Worm (Caenorhabditis elegans) whole organism, L1 larva: Measurements from ENCODE around the gene eng-1.

Experiments
- C04F5.9 ChIP-seq: sonication (generic microtip); optimal IDR thresholded peaks from 2 replicates; lab custom pipeline; 2016; ENCODE audit warnings: missing genetic modification characterization, missing compliant biosample characterization
- C16A3.4 ChIP-seq: fragments of 150-350 bp; optimal IDR thresholded peaks from 2 replicates; lab custom pipeline; 2014; ENCODE audit warnings: missing biosample characterization, missing genetic modification characterization
- F16B12.6 ChIP-seq: fragments of 150-350 bp; optimal IDR thresholded peaks from 2 replicates; lab custom pipeline; 2014; ENCODE audit warnings: missing biosample characterization, missing genetic modification characterization
- Y116A8C.19 ChIP-seq: sonication (generic microtip); optimal IDR thresholded peaks from 2 replicates; lab custom pipeline; 2016; ENCODE audit warnings: missing compliant biosample characterization, missing genetic modification characterization, borderline replicate concordance
- ama-1 ChIP-seq: fragments of 150-350 bp; optimal IDR thresholded peaks from 2 replicates; lab custom pipeline; 2014
- blmp-1 ChIP-seq: fragments of 150-350 bp; optimal IDR thresholded peaks from 2 replicates; lab custom pipeline; 2014; ENCODE audit warnings: missing biosample characterization, missing genetic modification characterization
- ceh-82 ChIP-seq, 3 experiments: fragments of 150-350 bp in 1 of 3; sonication (generic microtip) in 2 of 3; optimal IDR thresholded peaks; 2 replicates each; lab custom pipeline; 2014 to 2017; ENCODE audit warnings: missing biosample characterization in 3 of 3, missing genetic modification characterization in 3 of 3
- ces-1 ChIP-seq: fragments of 150-350 bp; optimal IDR thresholded peaks from 2 replicates; lab custom pipeline; 2014; ENCODE audit warnings: missing biosample characterization, missing genetic modification reagents, missing genetic modification characterization
- efl-1 ChIP-seq, 4 experiments: fragments of 150-350 bp; optimal IDR thresholded peaks in 3 of 4; peaks in 1 of 4; 1 replicate in 1 of 4; 2 replicates in 3 of 4; lab custom pipeline; 2014; ENCODE audit warnings: missing biosample characterization in 2 of 4, missing genetic modification characterization in 2 of 4, missing genetic modification reagents in 2 of 4
- egl-27 ChIP-seq, 2 experiments: fragments of 150-350 bp in 1 of 2; sonication (generic microtip); optimal IDR thresholded peaks; 3 replicates each; lab custom pipeline; 2017 to 2018; ENCODE audit warnings: missing biosample characterization in 2 of 2, missing genetic modification characterization in 2 of 2, missing genetic modification reagents in 2 of 2
- elt-3 ChIP-seq, 6 experiments: fragments of 150-350 bp in 1 of 6; sonication (generic microtip); optimal IDR thresholded peaks; 2 replicates each; lab custom pipeline; 2017 to 2018; ENCODE audit warnings: missing biosample characterization in 6 of 6, missing genetic modification characterization in 6 of 6, inconsistent platforms in 1 of 6
- ets-5 ChIP-seq: fragments of 200-800 bp; sonication (Bioruptor generic); IDR thresholded peaks from 2 replicates; pipeline ENCODE4 v1.3.6; 2022; ENCODE audit warnings: missing genetic modification characterization, missing compliant biosample characterization
- grh-1 ChIP-seq: fragments of 200-800 bp; sonication (Bioruptor generic); IDR thresholded peaks from 2 replicates; pipeline ENCODE4 v1.3.6; 2022; ENCODE audit warnings: missing genetic modification reagents, missing genetic modification characterization, missing compliant biosample characterization
- jun-1 ChIP-seq: fragments of 150-350 bp; optimal IDR thresholded peaks from 2 replicates; lab custom pipeline; 2014; ENCODE audit warnings: missing biosample characterization, missing genetic modification reagents, missing genetic modification characterization
- lin-14 ChIP-seq: fragments of 200-800 bp; sonication (Bioruptor generic); optimal IDR thresholded peaks from 2 replicates; lab custom pipeline; 2018; ENCODE audit warnings: mild to moderate bottlenecking, missing genetic modification characterization, moderate library complexity, missing compliant biosample characterization
- lin-35 ChIP-seq, 2 experiments: fragments of 150-350 bp; optimal IDR thresholded peaks; 2 replicates each; lab custom pipeline; 2014; ENCODE audit warnings: missing biosample characterization in 2 of 2, missing genetic modification characterization in 2 of 2, missing genetic modification reagents in 2 of 2
- lir-3 ChIP-seq: sonication (generic microtip); optimal IDR thresholded peaks from 2 replicates; lab custom pipeline; 2016; ENCODE audit warnings: mild to moderate bottlenecking, missing genetic modification characterization, moderate library complexity, missing compliant biosample characterization; ENCODE audit not compliant: poor library complexity
- lsy-2 ChIP-seq, 2 experiments: fragments of 150-350 bp; optimal IDR thresholded peaks; 2 replicates each; lab custom pipeline; 2014; ENCODE audit warnings: missing biosample characterization in 2 of 2, missing genetic modification characterization in 2 of 2
- mab-9 ChIP-seq: fragments of 200-800 bp; sonication (Bioruptor generic); IDR thresholded peaks from 2 replicates; pipeline ENCODE4 v1.3.6; 2022; ENCODE audit warnings: missing genetic modification reagents, missing genetic modification characterization, missing compliant biosample characterization
- mep-1 ChIP-seq: fragments of 150-350 bp; optimal IDR thresholded peaks from 2 replicates; lab custom pipeline; 2014; ENCODE audit warnings: missing biosample characterization, missing genetic modification characterization
- nhr-12 ChIP-seq: sonication (generic microtip); optimal IDR thresholded peaks from 2 replicates; lab custom pipeline; 2017; ENCODE audit warnings: missing biosample characterization, missing genetic modification characterization
- nhr-20 ChIP-seq: sonication (generic microtip); optimal IDR thresholded peaks from 2 replicates; lab custom pipeline; 2016; ENCODE audit warnings: mild to moderate bottlenecking, missing genetic modification characterization, missing compliant biosample characterization
- nhr-71 ChIP-seq: sonication (generic microtip); optimal IDR thresholded peaks from 2 replicates; lab custom pipeline; 2016; ENCODE audit warnings: mild to moderate bottlenecking, missing genetic modification characterization, moderate library complexity, missing compliant biosample characterization
- nhr-76 ChIP-seq: sonication (generic microtip); optimal IDR thresholded peaks from 2 replicates; lab custom pipeline; 2017; ENCODE audit warnings: missing biosample characterization, missing genetic modification characterization
- nhr-85 ChIP-seq: sonication (generic microtip); peaks from one replicate; lab custom pipeline; 2016; ENCODE audit warnings: missing genetic modification characterization, inconsistent platforms, missing compliant biosample characterization
- rnt-1 ChIP-seq: sonication (generic microtip); optimal IDR thresholded peaks from 2 replicates; lab custom pipeline; 2016; ENCODE audit warnings: mild to moderate bottlenecking, missing genetic modification characterization, moderate library complexity, missing compliant biosample characterization
- skn-1 ChIP-seq: fragments of 150-350 bp; optimal IDR thresholded peaks from 2 replicates; lab custom pipeline; 2014; ENCODE audit warnings: missing biosample characterization, missing genetic modification characterization
- snpc-4 ChIP-seq: fragments of 150-350 bp; optimal IDR thresholded peaks from 2 replicates; lab custom pipeline; 2014; ENCODE audit warnings: missing biosample characterization, missing genetic modification characterization
- snu-23 ChIP-seq: sonication (generic microtip); optimal IDR thresholded peaks from 2 replicates; lab custom pipeline; 2016; ENCODE audit warnings: missing genetic modification characterization, missing compliant biosample characterization
- tlp-1 ChIP-seq: fragments of 150-350 bp; optimal IDR thresholded peaks from 2 replicates; lab custom pipeline; 2014; ENCODE audit warnings: missing biosample characterization, missing genetic modification characterization
- unc-130 ChIP-seq: fragments of 150-350 bp; optimal IDR thresholded peaks from 2 replicates; lab custom pipeline; 2017; ENCODE audit warnings: missing biosample characterization, missing genetic modification characterization, inconsistent platforms
- unc-30 ChIP-seq: sonication (generic microtip); optimal IDR thresholded peaks from 2 replicates; lab custom pipeline; 2017; ENCODE audit warnings: missing biosample characterization, missing genetic modification characterization
- xbp-1 ChIP-seq: sonication (generic microtip); optimal IDR thresholded peaks from 2 replicates; lab custom pipeline; 2016; ENCODE audit warnings: missing genetic modification characterization, missing compliant biosample characterization

Gene eng-1

DNA sequence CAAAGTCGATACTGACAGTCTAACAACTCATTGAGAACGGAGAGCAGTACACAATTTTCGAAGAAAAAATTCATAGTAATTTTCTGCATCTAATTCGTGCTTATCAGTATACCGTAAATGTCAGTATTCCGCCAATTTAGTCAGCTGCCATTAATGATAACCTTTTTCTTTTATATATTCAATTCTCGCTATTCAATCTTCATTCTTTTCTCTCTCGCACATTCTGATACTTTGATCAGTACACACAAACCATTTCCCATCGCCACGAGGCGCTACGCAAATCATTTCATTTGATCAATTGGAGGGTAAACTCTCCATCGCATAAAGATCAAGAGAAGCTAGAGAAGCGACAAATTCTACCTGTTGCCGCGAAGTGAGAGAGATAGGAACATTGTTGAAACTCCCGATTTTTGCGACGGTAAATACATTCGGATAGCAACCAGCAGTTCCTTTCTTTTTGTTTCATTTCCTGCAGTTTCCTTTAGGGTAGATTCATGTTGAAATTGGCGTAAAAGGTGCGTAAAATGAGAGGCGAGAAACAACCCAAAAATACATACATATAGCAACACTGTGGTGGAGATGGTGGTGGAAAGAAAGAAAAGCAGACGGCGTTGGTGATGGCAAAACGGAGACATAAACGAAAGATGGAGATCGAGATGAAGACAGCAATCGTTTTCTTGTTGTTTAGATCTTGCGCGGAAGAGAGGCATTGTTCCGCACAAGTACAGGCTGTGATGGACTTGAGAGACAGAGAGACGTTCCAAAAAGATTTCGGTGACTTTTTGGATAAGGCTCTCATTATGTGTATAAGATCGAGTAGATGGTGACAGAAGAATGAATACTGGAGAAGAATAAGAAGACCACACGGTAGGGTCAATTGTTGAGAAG is 29.9 kb downstream of the eng-1 start (continued):
- no peak for TF ChIP-seq Y116A8C.19 (tag; lab: Kevin White, UChicago)

DNA sequence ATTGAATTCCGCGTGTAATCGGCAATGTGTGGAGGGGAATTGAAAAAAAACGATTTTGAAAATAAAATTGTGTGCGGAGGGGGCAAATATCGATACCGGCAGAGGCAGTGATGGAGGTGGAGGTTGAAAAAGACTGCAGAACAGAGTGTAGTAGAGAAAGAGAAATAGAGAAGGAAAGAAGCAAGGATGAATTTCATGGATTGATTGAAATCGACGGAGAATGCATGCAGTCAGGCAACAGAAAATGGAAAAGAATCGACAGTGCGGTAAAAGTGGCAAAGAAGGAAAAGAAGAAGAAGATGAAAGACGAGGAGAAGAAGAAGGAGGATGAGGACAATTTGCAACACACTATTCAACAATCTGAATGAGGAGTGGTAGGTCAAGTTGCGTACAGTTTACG is 31.5 kb downstream of the eng-1 start, which contains the start of gene W04D12.1:
Gene W04D12.1 (plus strand): TSS at position 111 of the 400 bp plus-strand sequence.
- peak; percentile 29 for TF ChIP-seq skn-1
- TF ChIP-seq xbp-1 (tag; lab: Kevin White, UChicago), result no peak
- TF ChIP-seq mep-1 (tag; lab: Kevin White, UChicago), result peak; percentile 56
- TF ChIP-seq C16A3.4 (tag; lab: Kevin White, UChicago), result no peak
- no peak for TF ChIP-seq mab-9 (GFP tag; lab: Robert Waterston, UW)
- TF ChIP-seq blmp-1 (tag; lab: Kevin White, UChicago), result peak; percentile 94
- TF ChIP-seq ama-1 (lab: Kevin White, UChicago), result no peak
- TF ChIP-seq snu-23, result peak; percentile 20
- TF ChIP-seq tlp-1 (tag; lab: Kevin White, UChicago), result no peak
- TF ChIP-seq egl-27 (tag; optimal IDR thresholded peaks at IDR 0.05; lab: Kevin White, UChicago), result no peak
- peak; percentile 15 for TF ChIP-seq rnt-1 (tag; lab: Kevin White, UChicago)
- no peak for TF ChIP-seq C04F5.9 (tag; lab: Kevin White, UChicago)
- no peak for TF ChIP-seq unc-30 (tag; lab: Kevin White, UChicago)
- TF ChIP-seq nhr-71 (tag; lab: Kevin White, UChicago), result peak; percentile 12
- TF ChIP-seq ces-1, result no peak
- TF ChIP-seq nhr-20 (tag; lab: Kevin White, UChicago), result peak; percentile 33
- no peak for TF ChIP-seq elt-3 (tag; optimal IDR thresholded peaks at IDR 0.05; lab: Kevin White, UChicago)
- TF ChIP-seq jun-1 (tag; lab: Kevin White, UChicago), result no peak
- TF ChIP-seq lin-35 (GFP tag; optimal IDR thresholded peaks at IDR 0.05; lab: Kevin White, UChicago), result peak in 1 of 2 experiments; percentile 35
- no peak for TF ChIP-seq lir-3 (tag; lab: Kevin White, UChicago)
- TF ChIP-seq nhr-85 (tag; lab: Kevin White, UChicago), result peak; percentile 72
- TF ChIP-seq unc-130 (tag; lab: Kevin White, UChicago), result peak; percentile 6
- peak in 1 of 2 experiments; percentile 24 for TF ChIP-seq lsy-2 (tag; optimal IDR thresholded peaks at IDR 0.05; lab: Kevin White, UChicago)
- TF ChIP-seq lin-14 (GFP tag; lab: Kevin White, UChicago), result peak; percentile 21
- peak in 1 of 2 experiments; percentile 11 for TF ChIP-seq efl-1 (optimal IDR thresholded peaks at IDR 0.05; lab: Kevin White, UChicago)
- no peak for TF ChIP-seq efl-1 (GFP tag; optimal IDR thresholded peaks at IDR 0.05 in 1 of 2; lab: Kevin White, UChicago)
- no peak for TF ChIP-seq nhr-12 (tag; lab: Kevin White, UChicago)

DNA sequence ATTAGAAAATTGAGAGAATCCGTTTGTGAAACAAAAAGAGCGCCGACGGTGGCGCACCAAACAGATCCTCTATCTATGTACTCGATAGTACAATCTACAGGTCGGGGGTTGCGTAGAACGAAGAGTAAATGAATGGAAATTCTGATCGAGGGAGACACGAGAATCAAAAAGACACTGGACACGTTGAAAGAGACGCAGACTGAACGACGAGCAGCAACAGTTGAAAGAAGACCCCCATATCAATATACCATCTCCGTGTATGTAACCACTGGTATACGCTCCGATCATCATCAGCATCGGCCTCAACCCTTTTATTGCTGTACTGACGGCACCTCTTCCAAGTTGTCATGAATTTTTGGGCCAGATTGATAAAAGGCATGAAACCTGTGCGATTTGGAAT is 32.0 kb downstream of the eng-1 start:
- peak; percentile 38 for TF ChIP-seq ama-1 (lab: Kevin White, UChicago)
- peak; percentile 55 for TF ChIP-seq lin-14 (GFP tag; lab: Kevin White, UChicago)
- no peak for TF ChIP-seq efl-1 (optimal IDR thresholded peaks at IDR 0.05; lab: Kevin White, UChicago)
- TF ChIP-seq efl-1 (GFP tag; optimal IDR thresholded peaks at IDR 0.05 in 1 of 2; lab: Kevin White, UChicago), result peak in 1 of 2 experiments; percentile 89
- TF ChIP-seq grh-1 (GFP tag; lab: Robert Waterston, UW), result no peak
- TF ChIP-seq F16B12.6, result no peak
- TF ChIP-seq nhr-20 (tag; lab: Kevin White, UChicago), result peak; percentile 16
- peak; percentile 38 for TF ChIP-seq nhr-71 (tag; lab: Kevin White, UChicago)
- TF ChIP-seq snpc-4 (tag; lab: Kevin White, UChicago), result no peak
- peak in 1 of 3 experiments; percentile 8 for TF ChIP-seq ceh-82 (tag; optimal IDR thresholded peaks at IDR 0.05; lab: Kevin White, UChicago)
- TF ChIP-seq nhr-76 (tag; lab: Kevin White, UChicago), result no peak
- TF ChIP-seq unc-130 (tag; lab: Kevin White, UChicago), result no peak
- TF ChIP-seq nhr-85 (tag; lab: Kevin White, UChicago), result peak; percentile 80
- TF ChIP-seq ets-5 (GFP tag; lab: Robert Waterston, UW), result no peak
